Worm (Caenorhabditis elegans) whole organism, L4/young adult: Measurements from ENCODE around the gene gst-18.

ENCODE experiments used
- W03F9.2 ChIP-seq: fragments of 150-350 bp; optimal IDR thresholded peaks from 2 replicates; lab custom pipeline; 2014; ENCODE audit warnings: missing biosample characterization, missing genetic modification characterization
- dao-5 ChIP-seq: sonication (generic microtip); optimal IDR thresholded peaks from 2 replicates; lab custom pipeline; 2016; ENCODE audit warnings: missing genotype, missing genetic modification characterization, moderate library complexity, missing compliant biosample characterization
- him-1 ChIP-seq: sonication (generic microtip); optimal IDR thresholded peaks from 2 replicates; lab custom pipeline; 2016; ENCODE audit warnings: missing genotype, missing genetic modification reagents, missing genetic modification characterization, missing compliant biosample characterization

- TF ChIP-seq him-1 (tag; lab: Kevin White, UChicago): no peak
- TF ChIP-seq W03F9.2: no peak
- TF ChIP-seq dao-5: no peak
Observed at ce11 chrII:13636596-13636995, 5.9 kb upstream of the gst-18 start.
